Worm (Caenorhabditis elegans) whole organism, L4/young adult: ENCODE results near the gene eif-3.F.

Experiments
- W03F9.2 ChIP-seq: fragments of 150-350 bp; optimal IDR thresholded peaks from 2 replicates; lab custom pipeline; 2014; ENCODE audit warnings: missing biosample characterization, missing genetic modification characterization
- dao-5 ChIP-seq: sonication (generic microtip); optimal IDR thresholded peaks from 2 replicates; lab custom pipeline; 2016; ENCODE audit warnings: missing genotype, missing genetic modification characterization, moderate library complexity, missing compliant biosample characterization
- him-1 ChIP-seq: sonication (generic microtip); optimal IDR thresholded peaks from 2 replicates; lab custom pipeline; 2016; ENCODE audit warnings: missing genotype, missing genetic modification reagents, missing genetic modification characterization, missing compliant biosample characterization

DNA sequence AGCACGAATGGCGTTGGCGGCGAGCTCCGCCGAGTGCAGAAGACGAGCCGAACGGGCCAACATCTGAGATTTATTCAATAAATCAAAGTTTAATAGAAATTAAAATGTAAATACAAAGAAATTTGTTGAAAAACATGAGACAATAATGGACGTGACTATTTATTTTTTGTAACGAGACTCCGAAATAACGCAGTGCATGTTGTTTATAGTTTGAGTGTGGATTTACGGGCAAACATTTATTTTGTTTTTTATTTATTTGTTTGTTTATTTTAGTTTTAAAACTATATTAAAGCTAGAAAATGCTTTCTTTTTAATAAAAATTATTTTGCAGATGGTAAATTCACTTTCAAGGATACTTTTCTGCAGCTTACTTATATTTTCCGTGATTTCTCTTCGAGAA lies 21.2 kb downstream of the eif-3.F start, which contains the start of the genes sdhb-1 and cup-15:
- TF ChIP-seq him-1 (tag; lab: Kevin White, UChicago) (no peak), dao-5 (tag; lab: Kevin White, UChicago) (no peak), W03F9.2 (tag; lab: Kevin White, UChicago) (no peak)
